Worm (Caenorhabditis elegans): ENCODE measurements around the gene K09F6.10.
"Not testable (repeated sequence)": the region's sequence is repeated elsewhere in the genome, so short reads cannot be mapped to it uniquely, and the experiment has no call there.

The K09F6.10 gene

DNA sequence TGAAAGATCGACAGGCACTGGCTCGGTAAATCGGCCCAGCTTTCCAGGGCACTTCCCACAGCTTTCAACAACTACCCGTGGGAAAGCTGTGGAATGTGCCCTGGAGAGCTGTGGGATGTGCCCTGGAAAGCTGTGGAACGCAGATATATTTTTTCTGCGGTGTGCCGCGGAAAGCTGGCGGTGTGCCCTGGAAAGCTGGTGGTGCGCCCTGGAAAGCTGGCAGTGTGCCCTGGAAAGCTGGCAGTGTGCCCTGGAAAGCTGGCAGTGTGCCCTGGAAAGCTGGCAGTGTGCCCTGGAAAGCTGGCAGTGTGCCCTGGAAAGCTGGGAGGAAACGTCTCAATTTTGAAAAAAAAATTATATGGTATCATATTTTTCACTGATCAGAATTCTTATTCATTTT lies 14.9 kb downstream of the K09F6.10 start:
- no peak for TF ChIP-seq nhr-10 (tag; optimal IDR thresholded peaks at IDR 0.05)
- TF ChIP-seq lsy-2 (tag; optimal IDR thresholded peaks at IDR 0.05) = no peak
- TF ChIP-seq mxl-2 (GFP tag; conservative IDR thresholded peaks at IDR 0.05) = no peak
- no peak for TF ChIP-seq madf-5 (GFP tag; IDR thresholded peaks at IDR 0.05)
- TF ChIP-seq zip-2 (tag; optimal IDR thresholded peaks at IDR 0.05) = no peak
- no peak for TF ChIP-seq skn-1 (tag; optimal IDR thresholded peaks at IDR 0.05)
- TF ChIP-seq ceh-20 (GFP tag; IDR thresholded peaks at IDR 0.05) = no peak
- no peak for TF ChIP-seq ceh-82 (tag; optimal IDR thresholded peaks at IDR 0.05)
- no peak for TF ChIP-seq aly-2 (tag; optimal IDR thresholded peaks at IDR 0.05)
- TF ChIP-seq ZK337.2 (GFP tag; IDR thresholded peaks at IDR 0.05) = 0 out of 2 replicates have a peak, but pooled peaks have one; percentile 35
- peak; percentile 86 for TF ChIP-seq set-16 (GFP tag; IDR thresholded peaks at IDR 0.05)
- TF ChIP-seq nhr-28 (tag; optimal IDR thresholded peaks at IDR 0.05) = no peak
- 0 out of 2 replicates have a peak, but pooled peaks have one; percentile 50 for TF ChIP-seq egl-43 (GFP tag; IDR thresholded peaks at IDR 0.05)
- no peak for TF ChIP-seq lin-39 (tag; optimal IDR thresholded peaks at IDR 0.05)
- no peak for TF ChIP-seq F10B5.3 (tag; optimal IDR thresholded peaks at IDR 0.05)
- TF ChIP-seq tra-1 (GFP tag; IDR thresholded peaks at IDR 0.05) = no peak
- TF ChIP-seq dmd-8 (GFP tag; IDR thresholded peaks at IDR 0.05) = no peak
- TF ChIP-seq nhr-77 (tag; optimal IDR thresholded peaks at IDR 0.05) = no peak
- peak; percentile 28 for TF ChIP-seq aha-1 (tag)
- no peak for TF ChIP-seq mes-2 (tag; optimal IDR thresholded peaks at IDR 0.05; ENCODE audit: poor library complexity, severe bottlenecking)

- TF ChIP-seq unc-39 (tag; optimal IDR thresholded peaks at IDR 0.05); daf-12 (tag; optimal IDR thresholded peaks at IDR 0.05); pha-4 (GFP tag; IDR thresholded peaks at IDR 0.05); pha-4 (tag; optimal IDR thresholded peaks at IDR 0.05): not testable (repeated sequence)
Measured at ce11 chrII:2254861-2255260, 33.8 kb downstream of the K09F6.10 start, which contains the start of gene K09F6.3. Gene K09F6.3 (plus strand): TSS chrII:2255161.

DNA sequence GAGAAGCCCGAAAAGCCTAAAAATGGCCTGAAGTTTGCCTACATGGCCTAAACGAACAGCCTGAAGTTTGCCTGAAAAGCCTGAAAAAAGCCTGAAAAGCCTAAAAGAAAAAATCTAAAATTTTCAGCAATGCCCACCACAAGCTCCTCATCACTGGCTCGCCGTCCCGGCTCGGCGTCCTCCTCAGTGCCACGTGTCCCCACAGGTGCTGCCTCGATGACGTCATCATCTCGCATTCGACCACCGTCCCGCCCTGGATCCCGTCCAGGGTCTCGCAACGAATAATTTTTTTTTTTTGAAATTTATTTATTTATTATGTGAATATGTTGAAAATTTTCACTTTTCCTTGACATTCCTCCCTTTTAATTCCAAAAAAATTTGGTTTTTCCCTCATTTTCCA lies 35.0 kb downstream of the K09F6.10 start:
- TF ChIP-seq jun-1 (tag; optimal IDR thresholded peaks at IDR 0.05) (no peak), set-16 (GFP tag; IDR thresholded peaks at IDR 0.05) (peak; percentile 67), mxl-2 (GFP tag; conservative IDR thresholded peaks at IDR 0.05) (no peak), attf-4 (tag; optimal IDR thresholded peaks at IDR 0.05) (no peak), hlh-30 (tag; optimal IDR thresholded peaks at IDR 0.05; ENCODE audit: insufficient read depth) (no peak), unc-62 (GFP tag; optimal IDR thresholded peaks at IDR 0.05 in 1 of 2) (no peak), unc-62 (tag; optimal IDR thresholded peaks at IDR 0.05) (no peak), nhr-28 (tag; optimal IDR thresholded peaks at IDR 0.05) (no peak), dve-1 (tag; optimal IDR thresholded peaks at IDR 0.05; ENCODE audit: insufficient read depth) (no peak), snpc-4 (tag; optimal IDR thresholded peaks at IDR 0.05) (no peak), D1046.2 (GFP tag; IDR thresholded peaks at IDR 0.05) (0 out of 2 replicates have a peak, but pooled peaks have one; percentile 27), zip-2 (tag; optimal IDR thresholded peaks at IDR 0.05) (no peak), F10B5.3 (tag; optimal IDR thresholded peaks at IDR 0.05) (no peak)

ce11 chrII:2251617-2252016 lies 37.1 kb downstream of the K09F6.10 start:
- TF ChIP-seq set-16 (GFP tag; IDR thresholded peaks at IDR 0.05) = peak; percentile 96
- no peak for TF ChIP-seq ceh-32 (tag; optimal IDR thresholded peaks at IDR 0.05; ENCODE audit: poor library complexity)

ce11 chrII:2243342-2243741 lies 45.3 kb downstream of the K09F6.10 start, which contains the start of gene F54A3.2:
Gene F54A3.2 (plus strand): TSS chrII:2243642.
- TF ChIP-seq lin-29 (GFP tag; IDR thresholded peaks at IDR 0.05) (no peak), F37D6.2 (tag; optimal IDR thresholded peaks at IDR 0.05) (no peak), ztf-11 (tag; optimal IDR thresholded peaks at IDR 0.05) (no peak), dmd-6 (GFP tag; IDR thresholded peaks at IDR 0.05) (no peak), D1046.2 (GFP tag; IDR thresholded peaks at IDR 0.05) (no peak), attf-4 (tag; optimal IDR thresholded peaks at IDR 0.05) (no peak), unc-130 (GFP tag; optimal IDR thresholded peaks at IDR 0.05) (no peak), duxl-1 (tag; optimal IDR thresholded peaks at IDR 0.05; ENCODE audit: poor library complexity) (no peak), nhr-102 (tag; optimal IDR thresholded peaks at IDR 0.05) (no peak), dmd-9 (GFP tag; IDR thresholded peaks at IDR 0.05) (no peak), zfp-3 (GFP tag; conservative IDR thresholded peaks at IDR 0.05) (no peak), spr-1 (tag; optimal IDR thresholded peaks at IDR 0.05) (no peak), nhr-11 (tag; optimal IDR thresholded peaks at IDR 0.05) (no peak), lir-3 (tag; optimal IDR thresholded peaks at IDR 0.05) (no peak), ceh-82 (tag; optimal IDR thresholded peaks at IDR 0.05) (no peak), nhr-48 (tag; optimal IDR thresholded peaks at IDR 0.05) (no peak), set-16 (GFP tag; IDR thresholded peaks at IDR 0.05) (no peak)
